Fruit fly (Drosophila melanogaster): ENCODE measurements around the gene Non3.

The Non3 gene

DNA sequence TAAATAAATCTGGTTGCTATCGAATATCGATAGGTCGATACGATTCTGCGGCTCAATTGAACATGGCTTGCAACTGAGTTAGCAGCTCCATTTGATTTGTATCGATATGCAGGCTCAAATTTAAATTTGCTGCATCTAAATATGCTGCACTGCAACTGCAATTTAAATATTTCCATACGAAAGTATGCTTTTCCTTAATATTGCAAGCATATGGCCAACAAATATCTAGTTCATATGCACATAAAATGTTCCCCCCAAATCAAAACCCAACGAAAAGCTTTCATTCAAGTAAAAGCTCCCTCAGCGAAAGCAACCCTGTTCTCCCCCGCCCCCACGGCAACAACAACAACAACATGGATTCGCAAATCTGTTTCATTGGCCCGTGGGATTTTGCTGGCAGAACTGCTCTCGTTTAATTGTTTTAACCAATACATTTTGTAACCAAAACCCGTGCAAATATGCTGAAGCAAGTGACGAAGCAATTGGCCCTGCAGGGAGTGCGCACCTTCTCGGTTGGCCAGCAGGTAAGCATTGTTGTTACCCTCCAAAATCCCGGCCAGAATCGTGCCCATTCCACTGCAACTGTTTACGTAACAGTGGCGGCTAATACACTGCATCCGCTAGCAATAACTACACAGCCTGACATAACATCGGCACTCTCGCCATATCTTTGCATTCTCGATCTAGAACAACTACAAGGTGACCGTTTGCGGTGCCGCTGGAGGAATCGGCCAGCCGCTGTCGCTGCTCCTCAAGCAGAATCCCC lies 2.7 kb downstream of the Non3 start, which contains the start of the genes CG7168 and Mdh2:
Gene CG7168 (minus strand): TSS at position 40 of the 766 bp plus-strand sequence.
Gene Mdh2 (plus strand): TSS at position 354 of the 766 bp plus-strand sequence.
- TF ChIP-seq noc (tag; optimal IDR thresholded peaks at IDR 0.05), result no peak

DNA sequence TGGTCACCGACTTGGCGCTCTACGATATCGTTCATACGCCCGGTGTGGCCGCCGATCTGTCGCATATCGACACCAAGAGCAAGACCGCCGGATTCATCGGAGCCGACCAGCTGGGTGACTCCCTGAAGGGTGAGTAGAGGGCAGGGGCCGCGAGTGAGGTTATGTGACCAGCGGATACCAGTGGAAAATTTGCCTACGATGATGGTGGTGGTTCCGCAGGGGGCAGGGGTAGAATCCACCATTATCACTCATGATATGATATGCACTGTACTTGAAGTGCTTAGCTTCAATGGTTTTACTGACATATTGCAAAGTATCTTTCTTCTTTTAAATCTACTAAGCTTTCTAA lies 3.3 kb downstream of the Non3 start:
- no peak for TF ChIP-seq noc (tag; optimal IDR thresholded peaks at IDR 0.05)

DNA sequence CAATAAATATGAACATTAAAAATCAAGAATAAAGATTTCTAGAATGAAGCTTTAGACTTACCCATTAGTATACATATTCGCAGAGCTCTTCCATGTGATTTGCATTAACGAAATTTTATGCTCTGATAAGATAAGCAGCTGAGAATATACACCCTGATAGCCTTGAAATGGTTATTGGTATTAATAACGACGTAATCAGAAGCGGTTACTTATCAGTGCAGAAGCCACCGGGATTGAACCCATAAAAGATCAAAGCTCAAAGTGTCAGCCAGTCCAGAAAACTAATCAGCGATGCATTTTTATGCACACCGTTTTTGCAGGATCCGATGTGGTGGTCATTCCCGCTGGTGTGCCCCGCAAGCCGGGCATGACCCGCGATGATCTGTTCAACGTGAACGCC lies 3.9 kb downstream of the Non3 start:
- TF ChIP-seq noc (tag; optimal IDR thresholded peaks at IDR 0.05), result no peak

DNA sequence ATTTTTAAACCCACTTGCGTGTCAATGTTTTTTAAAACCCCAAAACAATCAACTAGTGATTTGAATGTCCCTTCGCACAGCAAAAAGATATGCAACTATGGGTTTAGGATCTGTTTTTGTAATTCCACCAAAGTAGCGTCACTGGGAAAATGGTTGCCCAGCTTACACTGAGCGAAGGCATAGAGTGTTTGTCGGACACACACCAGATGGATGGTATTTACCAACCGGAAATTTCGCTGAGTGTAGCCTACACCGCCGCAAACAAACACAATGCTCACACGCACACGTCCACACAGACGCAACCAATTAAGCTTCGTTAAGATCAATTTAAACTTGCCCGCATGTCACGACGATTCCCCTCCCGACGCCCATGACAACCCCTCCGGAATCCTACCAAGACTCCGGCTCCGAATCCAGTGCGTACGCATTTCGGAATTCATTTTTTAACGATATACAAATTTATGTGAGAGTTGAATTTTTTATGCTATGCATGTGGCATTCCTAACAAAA lies 5.2 kb downstream of the Non3 start:
- TF ChIP-seq noc (tag; optimal IDR thresholded peaks at IDR 0.05), result no peak

DNA sequence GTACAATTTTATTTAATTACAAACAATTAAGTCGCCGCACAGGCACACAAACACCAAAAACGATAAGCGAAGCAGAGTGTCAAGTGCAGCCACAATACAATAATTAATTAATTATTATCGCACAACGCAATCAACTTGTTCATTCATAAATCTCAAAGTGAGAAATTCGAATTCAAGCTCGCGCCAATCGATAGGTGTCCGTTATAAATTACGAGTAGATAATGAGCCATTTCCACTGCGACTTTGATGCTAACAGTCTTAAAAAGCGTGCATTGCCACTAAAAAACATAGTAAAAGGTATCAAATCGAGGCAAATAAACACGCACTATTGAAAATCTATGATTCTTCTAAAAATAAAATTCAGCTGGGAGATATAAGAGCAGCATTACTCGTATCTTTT lies 6.7 kb downstream of the Non3 start:
- no peak for TF ChIP-seq noc (tag; optimal IDR thresholded peaks at IDR 0.05)

DNA sequence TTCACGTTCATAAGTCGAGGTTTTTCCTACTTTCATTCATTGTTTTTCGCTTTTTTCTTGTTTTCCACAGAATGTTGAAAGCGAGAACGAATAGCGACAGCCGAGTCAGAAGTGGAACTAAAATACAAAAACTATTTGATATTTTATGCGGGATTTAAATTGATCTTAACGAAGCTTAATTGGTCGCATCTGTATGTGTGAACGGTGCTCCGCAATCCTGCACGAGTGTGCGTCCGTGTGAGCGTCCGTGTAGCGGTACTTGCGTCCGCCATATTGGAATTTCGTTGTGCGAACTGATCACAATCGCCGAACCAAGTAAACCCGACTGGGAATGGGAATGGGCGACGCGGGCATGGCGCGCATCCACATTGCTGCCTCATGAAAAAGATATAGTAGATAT lies 8.7 kb downstream of the Non3 start:
- TF ChIP-seq noc (tag; optimal IDR thresholded peaks at IDR 0.05), result no peak

DNA sequence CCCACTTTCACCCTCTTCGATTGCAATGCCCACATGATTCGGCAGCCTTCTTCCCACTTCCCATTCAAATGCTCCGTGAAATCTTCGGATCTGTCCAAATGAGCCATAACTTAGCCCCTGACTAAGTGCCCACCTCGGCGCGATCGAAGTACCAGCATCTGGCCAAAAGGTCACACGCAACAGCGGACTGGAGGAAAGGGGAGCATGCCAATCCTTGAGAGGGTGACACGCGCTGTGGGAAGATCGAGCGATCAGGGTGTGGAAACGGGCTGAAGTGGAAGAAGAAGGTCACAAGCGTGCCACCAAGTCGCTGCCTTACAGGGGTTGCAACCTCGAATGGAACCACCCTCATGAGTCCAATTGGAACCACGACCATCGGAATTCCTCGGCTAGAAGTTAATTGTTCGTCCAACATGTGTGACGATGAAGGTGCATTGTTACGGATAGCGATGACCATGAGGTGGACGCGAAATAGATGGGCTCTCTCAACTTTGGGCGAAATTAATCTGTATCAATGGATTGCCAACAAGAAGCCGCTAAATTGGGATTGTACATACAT lies 11.3 kb downstream of the Non3 start:
- TF ChIP-seq noc (tag; optimal IDR thresholded peaks at IDR 0.05), result no peak

DNA sequence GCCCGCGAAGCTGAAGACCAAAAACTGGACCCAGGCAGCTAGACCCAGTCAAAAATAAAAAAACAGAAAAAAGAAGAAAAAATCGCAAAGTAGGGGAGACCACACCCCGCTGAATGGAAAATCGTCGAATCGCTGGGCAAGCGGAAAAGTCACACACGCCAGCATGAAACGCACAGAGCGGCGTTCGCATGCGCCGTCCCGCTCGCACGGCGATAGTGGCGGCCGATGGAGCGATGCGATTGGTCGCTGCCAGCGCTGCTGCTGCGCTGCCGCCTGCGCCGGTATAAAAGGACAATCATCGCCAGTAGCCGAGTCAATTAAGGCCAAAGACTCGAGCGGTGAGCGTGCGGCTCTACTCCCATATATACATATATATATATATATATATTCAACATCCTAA lies 12.4 kb downstream of the Non3 start, which contains the start of gene repo:
Gene repo (plus strand): TSS at position 314 of the 400 bp plus-strand sequence.
- TF ChIP-seq noc (tag; optimal IDR thresholded peaks at IDR 0.05), result no peak

DNA sequence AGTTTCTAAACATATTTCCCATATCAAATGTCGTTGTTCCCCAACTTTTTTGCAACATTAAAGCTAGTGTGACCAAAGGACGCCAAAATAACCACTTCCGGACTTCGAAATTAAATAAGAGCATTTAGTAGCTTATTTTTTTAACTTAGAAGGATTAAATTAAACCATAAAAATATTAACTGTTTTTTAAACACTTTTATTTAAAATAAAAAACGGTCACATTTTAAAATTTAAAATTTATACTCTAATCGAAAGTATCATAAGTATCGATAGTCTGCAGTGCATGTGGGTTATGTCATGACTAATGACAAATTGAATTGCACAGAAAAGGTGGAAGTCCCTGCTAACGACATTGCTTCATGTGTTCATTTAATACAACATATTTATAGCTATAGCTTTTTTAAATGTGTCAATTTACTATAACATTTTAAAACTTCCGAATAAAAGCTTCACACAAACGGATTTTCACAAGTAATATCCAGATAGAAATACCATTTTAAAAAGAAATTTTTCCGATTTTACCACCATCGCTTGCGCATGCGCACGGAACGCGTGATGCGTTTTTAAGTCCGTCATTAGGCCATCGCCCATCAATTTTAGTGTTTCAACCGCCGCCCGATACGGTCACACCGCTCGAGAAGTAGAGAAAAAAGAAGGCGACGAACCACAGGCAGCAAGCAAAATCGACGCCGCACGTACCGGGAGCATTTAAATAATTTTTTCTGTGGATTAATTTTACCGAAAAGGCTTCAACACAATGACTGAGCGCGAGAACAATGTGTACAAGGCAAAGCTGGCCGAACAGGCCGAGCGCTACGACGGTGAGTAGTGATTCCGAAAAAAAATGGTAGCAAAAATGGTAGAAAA lies 18.8 kb downstream of the Non3 start, which contains the start of the genes CG7156 and 14-3-3epsilon:
Gene CG7156 (minus strand): TSS at position 71 of the 867 bp plus-strand sequence.
Gene 14-3-3epsilon (plus strand): TSS at position 443 of the 867 bp plus-strand sequence.
- peak; percentile 34 for TF ChIP-seq noc (tag; optimal IDR thresholded peaks at IDR 0.05)

DNA sequence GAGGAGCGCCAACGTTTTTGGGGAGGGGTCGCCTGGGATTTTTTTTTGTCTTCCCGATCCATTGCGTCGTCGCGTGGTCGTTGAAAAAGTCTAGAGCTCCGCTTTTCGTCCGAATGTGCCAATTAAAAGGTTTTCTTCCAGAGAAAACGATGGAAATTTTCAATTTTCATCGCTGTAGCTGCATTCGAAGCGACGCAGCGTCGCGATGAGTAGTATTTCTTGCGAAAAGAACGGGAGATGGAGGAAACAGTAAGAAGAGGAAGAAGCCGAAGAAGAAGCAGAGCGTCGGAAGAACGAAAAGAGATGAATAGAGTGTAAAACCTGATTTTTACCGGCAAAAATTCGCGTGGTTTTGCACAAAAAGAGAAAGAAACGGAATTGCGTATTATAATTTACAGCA lies 19.5 kb downstream of the Non3 start:
- no peak for TF ChIP-seq noc (tag; optimal IDR thresholded peaks at IDR 0.05)

DNA sequence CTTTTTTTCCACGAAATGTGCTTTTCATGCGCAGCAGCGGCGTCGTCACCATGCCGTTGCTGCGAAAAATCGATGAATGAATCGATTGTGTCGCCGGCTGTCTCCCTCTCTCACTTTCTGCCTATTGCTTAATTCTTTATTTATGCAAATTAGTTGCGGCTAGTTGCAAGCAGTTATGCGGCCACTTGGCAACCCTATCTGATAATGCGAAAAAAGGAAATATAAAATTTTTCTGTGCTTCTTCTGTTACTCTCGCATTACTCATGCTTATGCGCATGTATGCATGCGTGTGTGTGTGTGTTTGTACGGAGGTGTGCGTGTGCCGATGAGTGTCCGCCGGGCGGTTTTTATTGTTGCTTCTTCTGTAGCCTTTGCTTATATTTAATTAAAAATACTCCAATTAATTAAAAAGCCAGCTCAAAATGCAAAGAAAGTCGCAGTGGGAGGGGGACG lies 20.2 kb downstream of the Non3 start:
- peak; percentile 4 for TF ChIP-seq noc (tag; optimal IDR thresholded peaks at IDR 0.05)

DNA sequence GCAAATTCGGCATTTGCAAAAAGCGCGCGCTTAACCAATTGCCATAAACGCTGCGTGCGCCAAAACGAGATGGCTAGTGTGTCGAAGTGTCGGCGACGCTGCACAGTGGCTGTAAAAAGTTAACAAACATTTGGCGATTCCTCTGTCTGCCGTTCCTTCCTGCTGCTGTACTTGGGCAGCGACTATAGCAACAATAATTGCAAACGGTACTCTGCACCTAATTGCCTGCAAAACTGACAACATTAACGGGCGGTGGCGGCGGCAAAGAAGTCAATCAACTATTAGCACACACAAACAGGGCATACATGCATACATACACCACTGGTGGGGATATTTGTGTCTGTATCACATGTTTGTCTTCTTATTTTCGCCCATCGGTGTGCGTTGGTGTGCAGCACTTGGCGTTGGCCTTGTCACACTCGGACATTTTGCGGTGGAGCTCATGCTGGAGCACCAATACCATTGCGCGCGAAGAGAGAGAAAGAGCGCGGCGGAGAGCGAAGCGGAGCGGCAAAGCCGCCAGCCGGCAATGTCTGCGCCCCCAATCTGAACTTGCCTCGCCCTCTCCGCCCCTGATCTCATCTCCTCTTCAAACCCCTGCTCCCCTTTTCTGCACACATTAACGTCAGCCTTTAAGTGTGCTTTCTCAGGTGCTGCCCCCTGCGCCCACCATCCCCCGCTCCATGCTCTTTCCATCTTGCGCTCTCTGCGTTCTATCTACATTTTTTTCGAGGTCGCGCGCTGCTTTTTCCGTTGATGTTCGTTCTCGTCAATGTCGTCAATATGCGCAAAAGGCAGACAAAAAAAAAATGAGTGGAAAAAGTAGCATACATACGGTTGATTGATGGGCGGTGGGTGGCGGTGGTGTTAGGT lies 20.9 kb downstream of the Non3 start:
- peak; percentile 70 for TF ChIP-seq noc (tag; optimal IDR thresholded peaks at IDR 0.05)

DNA sequence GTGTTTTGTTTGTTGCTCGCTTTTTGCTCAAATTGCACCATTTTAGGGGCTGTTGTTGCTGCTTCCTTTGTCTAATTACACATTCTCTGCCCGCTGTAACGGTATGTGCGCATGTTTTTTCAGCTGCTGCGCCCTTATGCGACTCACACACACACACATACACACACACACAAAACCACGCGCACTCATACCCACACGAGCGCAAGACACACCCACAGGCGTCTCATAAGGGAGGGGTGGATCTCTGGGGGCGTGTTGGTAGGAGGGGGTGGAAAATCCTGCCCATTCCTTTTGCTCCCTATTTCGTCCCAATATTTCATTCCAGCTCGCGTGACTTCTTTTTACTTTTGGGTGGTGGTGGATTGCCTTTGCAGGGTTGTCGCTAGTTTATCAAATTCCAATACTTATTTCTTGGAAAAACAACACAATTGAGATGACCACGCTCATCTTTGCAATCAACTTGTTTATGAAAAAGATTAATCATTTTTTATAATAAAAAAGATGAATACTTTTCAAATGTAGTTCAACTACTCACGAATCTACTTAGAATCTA lies 21.6 kb downstream of the Non3 start:
- no peak for TF ChIP-seq noc (tag; optimal IDR thresholded peaks at IDR 0.05)

DNA sequence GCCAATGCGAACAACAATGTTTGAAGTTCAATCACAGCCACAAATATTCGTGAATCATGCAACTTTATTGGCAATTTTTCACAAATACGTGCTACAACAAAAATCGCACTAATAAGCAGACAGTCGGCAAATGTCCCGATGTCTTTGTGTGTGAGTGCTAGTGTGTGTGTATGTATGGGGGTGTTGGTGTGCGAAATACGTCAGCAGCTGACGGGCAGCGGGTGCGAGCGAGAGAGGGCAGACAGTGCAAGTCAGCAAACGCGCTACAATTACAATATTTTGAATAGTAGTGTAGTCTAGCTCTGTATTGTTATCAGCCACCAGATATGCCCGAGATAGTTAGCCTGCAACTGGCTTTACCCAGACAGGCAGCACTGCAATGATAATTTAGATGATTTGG lies 22.5 kb downstream of the Non3 start:
- TF ChIP-seq noc (tag; optimal IDR thresholded peaks at IDR 0.05), result no peak

DNA sequence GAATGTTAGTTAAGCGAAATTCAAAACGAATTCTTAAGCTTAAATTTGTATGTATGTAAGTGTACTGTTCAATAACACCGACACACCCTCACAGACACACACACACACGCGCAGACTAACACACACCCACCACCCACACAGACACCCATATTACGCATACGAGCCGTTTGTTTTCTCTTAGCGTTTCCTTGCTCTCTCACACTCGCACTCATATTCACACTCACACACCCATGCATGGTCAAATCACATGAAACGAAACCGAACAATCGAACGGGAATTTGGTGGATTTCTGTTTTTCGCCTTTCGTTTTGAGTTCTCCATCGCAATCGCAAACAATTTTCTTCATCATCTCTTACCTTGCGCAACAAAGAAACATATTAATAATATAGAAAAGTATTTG lies 25.7 kb downstream of the Non3 start:
- no peak for TF ChIP-seq noc (tag; optimal IDR thresholded peaks at IDR 0.05)

Measured in whole organism, larva.